Worm (Caenorhabditis elegans) whole organism, L4 larva: ENCODE data around the gene tsg-101.

Experiments used
- Y48G9A.11 ChIP-seq: fragments of 200-800 bp; sonication (Bioruptor generic); IDR thresholded peaks from 2 replicates; pipeline ENCODE4 v1.3.6; 2022; ENCODE audit warnings: missing genetic modification reagents, missing genetic modification characterization, missing compliant biosample characterization
- aha-1 ChIP-seq: fragments of 150-350 bp; peaks from one replicate; lab custom pipeline; 2014; ENCODE audit warnings: missing biosample characterization, missing genetic modification characterization
- ctbp-1 ChIP-seq: fragments of 200-800 bp; sonication (Bioruptor generic); IDR thresholded peaks from 2 replicates; pipeline ENCODE4 v1.3.6; 2022; ENCODE audit warnings: missing genetic modification reagents, missing genetic modification characterization, missing compliant biosample characterization
- daf-12 ChIP-seq: fragments of 150-350 bp; optimal IDR thresholded peaks from 2 replicates; lab custom pipeline; 2014; ENCODE audit warnings: missing biosample characterization, missing genetic modification reagents, missing genetic modification characterization
- dpl-1 ChIP-seq: fragments of 150-350 bp; optimal IDR thresholded peaks from 2 replicates; lab custom pipeline; 2014; ENCODE audit warnings: missing biosample characterization, missing genetic modification reagents, missing genetic modification characterization
- duxl-1 ChIP-seq: sonication (generic microtip); optimal IDR thresholded peaks from 2 replicates; lab custom pipeline; 2016; ENCODE audit warnings: mild to moderate bottlenecking, missing genetic modification characterization, moderate library complexity, missing compliant biosample characterization; ENCODE audit not compliant: poor library complexity
- egl-27 ChIP-seq: sonication (generic microtip); optimal IDR thresholded peaks from 3 replicates; lab custom pipeline; 2017; ENCODE audit warnings: missing biosample characterization, missing genetic modification reagents, missing genetic modification characterization
- hmg-1.1 ChIP-seq: fragments of 200-800 bp; sonication (Bioruptor generic); IDR thresholded peaks from 2 replicates; pipeline ENCODE4 v1.3.6; 2022; ENCODE audit warnings: missing genetic modification reagents, missing genetic modification characterization, missing compliant biosample characterization
- lsy-2 ChIP-seq, 2 experiments: fragments of 150-350 bp in 1 of 2; sonication (generic microtip) in 1 of 2; optimal IDR thresholded peaks; 2 replicates each; lab custom pipeline; 2014 to 2017; ENCODE audit warnings: missing biosample characterization in 2 of 2, missing genetic modification characterization in 2 of 2
- mes-2 ChIP-seq: sonication (generic microtip); optimal IDR thresholded peaks from 2 replicates; lab custom pipeline; 2016; ENCODE audit warnings: missing genotype, mild to moderate bottlenecking, missing genetic modification characterization, missing compliant biosample characterization; ENCODE audit not compliant: poor library complexity, severe bottlenecking
- nhr-10 ChIP-seq: fragments of 150-350 bp; optimal IDR thresholded peaks from 2 replicates; lab custom pipeline; 2014; ENCODE audit warnings: missing biosample characterization, missing genetic modification characterization
- nhr-41 ChIP-seq: fragments of 200-800 bp; sonication (Bioruptor generic); IDR thresholded peaks from 2 replicates; pipeline ENCODE4 v1.3.6; 2022; ENCODE audit warnings: missing genetic modification reagents, missing genetic modification characterization, missing compliant biosample characterization
- saeg-2 ChIP-seq: fragments of 200-800 bp; sonication (Bioruptor generic); IDR thresholded peaks from 2 replicates; pipeline ENCODE4 v1.3.6; 2022; ENCODE audit warnings: missing genetic modification reagents, missing genetic modification characterization, missing compliant biosample characterization
- skn-1 ChIP-seq: fragments of 150-350 bp; optimal IDR thresholded peaks from 2 replicates; lab custom pipeline; 2014; ENCODE audit warnings: missing biosample characterization, missing genetic modification characterization
- unc-62 ChIP-seq, 3 experiments: fragments of 150-350 bp in 1 of 3; sonication (generic microtip); optimal IDR thresholded peaks in 2 of 3; peaks in 1 of 3; 1 replicate in 1 of 3; 2 replicates in 2 of 3; lab custom pipeline; 2014 to 2017; ENCODE audit warnings: missing biosample characterization in 3 of 3, missing genetic modification characterization in 3 of 3, missing genetic modification reagents in 3 of 3, missing genotype in 1 of 3
- zfp-3 ChIP-seq: fragments of 200-800 bp; sonication (Bioruptor generic); conservative IDR thresholded peaks from 2 replicates; pipeline ENCODE4 v1.3.6; 2022; ENCODE audit warnings: missing genetic modification reagents, missing genetic modification characterization, missing compliant biosample characterization
- zip-2 ChIP-seq: fragments of 150-350 bp; optimal IDR thresholded peaks from 2 replicates; lab custom pipeline; 2014; ENCODE audit warnings: missing biosample characterization, missing genetic modification characterization

tsg-101 gene

ce11 chrIV:3467751-3468150 is 46.6 kb downstream of the tsg-101 start:
- TF ChIP-seq saeg-2 (GFP tag; lab: Robert Waterston, UW) = no peak
- TF ChIP-seq nhr-10 (tag; lab: Kevin White, UChicago) = no peak
- TF ChIP-seq unc-62 (GFP tag; optimal IDR thresholded peaks at IDR 0.05 in 1 of 2; lab: Kevin White, UChicago) = peak in 1 of 2 experiments; percentile 91
- TF ChIP-seq unc-62 (tag; optimal IDR thresholded peaks at IDR 0.05; lab: Kevin White, UChicago) = no peak

ce11 chrIV:3467128-3467527 is 47.2 kb downstream of the tsg-101 start, which contains the start of gene F58E2.3:
Gene F58E2.3, plus strand, starts transcription at chrIV:3467428.
- TF ChIP-seq nhr-10 (tag; lab: Kevin White, UChicago) = no peak
- no peak for TF ChIP-seq nhr-41 (GFP tag; lab: Robert Waterston, UW)
- TF ChIP-seq zfp-3 (GFP tag; lab: Robert Waterston, UW) = no peak
- no peak for TF ChIP-seq mes-2 (tag; lab: Kevin White, UChicago)
- no peak for TF ChIP-seq ctbp-1
- no peak for TF ChIP-seq duxl-1 (tag; lab: Kevin White, UChicago)
- no peak for TF ChIP-seq skn-1 (tag; lab: Kevin White, UChicago)
- TF ChIP-seq lsy-2 (tag; optimal IDR thresholded peaks at IDR 0.05; lab: Kevin White, UChicago) = no peak
- no peak for TF ChIP-seq egl-27 (tag; lab: Kevin White, UChicago)

- TF ChIP-seq dpl-1 (GFP tag; lab: Kevin White, UChicago) = no peak
- no peak for TF ChIP-seq daf-12 (tag; lab: Kevin White, UChicago)
- peak; percentile 19 for TF ChIP-seq aha-1 (tag; lab: Kevin White, UChicago)
- no peak for TF ChIP-seq Y48G9A.11 (GFP tag; lab: Robert Waterston, UW)
- TF ChIP-seq zip-2 (tag; lab: Kevin White, UChicago) = no peak
- TF ChIP-seq hmg-1.1 (GFP tag; lab: Robert Waterston, UW) = no peak
Measured at ce11 chrIV:3463254-3463653, 51.1 kb downstream of the tsg-101 start, which contains the start of gene F58E2.4. Gene F58E2.4, plus strand, starts transcription at chrIV:3463387.
